Fruit fly (Drosophila melanogaster) whole organism, embryonic: ENCODE measurements around the gene GAPsec.

Experiments used
- Aef1 ChIP-seq: fragments of 200-800 bp; sonication (Bioruptor generic); IDR thresholded peaks from 3 replicates; pipeline ENCODE4 v1.3.6; 2022; ENCODE audit warnings: missing biosample characterization, missing genetic modification characterization
- Asciz ChIP-seq: fragments of 200-800 bp; sonication (Bioruptor generic); optimal IDR thresholded peaks from 2 replicates; lab custom pipeline; 2017; ENCODE audit warnings: missing biosample characterization, mild to moderate bottlenecking, missing genetic modification characterization, missing genetic modification reagents
- Atf-2 ChIP-seq: fragments of 200-800 bp; sonication (Bioruptor generic); optimal IDR thresholded peaks from 2 replicates; lab custom pipeline; 2016; ENCODE audit warnings: missing biosample characterization, missing genetic modification characterization
- Blimp-1 ChIP-seq: fragments of 200-800 bp; sonication (Bioruptor generic); optimal IDR thresholded peaks from 3 replicates; lab custom pipeline; 2018; ENCODE audit warnings: missing biosample characterization, missing genetic modification characterization, mild to moderate bottlenecking, moderate library complexity, missing genetic modification reagents
- CG10209 ChIP-seq: fragments of 200-800 bp; sonication (Bioruptor generic); optimal IDR thresholded peaks from 3 replicates; lab custom pipeline; 2017; ENCODE audit warnings: missing biosample characterization, mild to moderate bottlenecking, missing genetic modification characterization, missing genetic modification reagents
- CG10959 ChIP-seq: fragments of 200-800 bp; sonication (Bioruptor generic); IDR thresholded peaks from 2 replicates; pipeline ENCODE4 v1.3.6; 2022; ENCODE audit warnings: missing biosample characterization, missing genetic modification characterization
- CG11456 ChIP-seq: fragments of 200-800 bp; sonication (Bioruptor generic); IDR thresholded peaks from 3 replicates; pipeline ENCODE4 v1.3.6; 2022; ENCODE audit warnings: missing biosample characterization, missing genetic modification characterization
- CG11696 ChIP-seq: fragments of 200-800 bp; sonication (Bioruptor generic); IDR thresholded peaks from 2 replicates; pipeline ENCODE4 v1.3.6; 2022; ENCODE audit warnings: missing biosample characterization, missing genetic modification characterization
- CG12659 ChIP-seq: fragments of 200-800 bp; sonication (Bioruptor generic); optimal IDR thresholded peaks from 3 replicates; lab custom pipeline; 2017; ENCODE audit warnings: mild to moderate bottlenecking, missing biosample characterization, missing genetic modification reagents, missing genetic modification characterization
- CG13775 ChIP-seq: fragments of 200-800 bp; sonication (Bioruptor generic); optimal IDR thresholded peaks from 3 replicates; lab custom pipeline; 2017; ENCODE audit warnings: missing biosample characterization, mild to moderate bottlenecking, missing genetic modification characterization
- CG15479 ChIP-seq: fragments of 200-800 bp; sonication (Bioruptor generic); optimal IDR thresholded peaks from 3 replicates; lab custom pipeline; 2019; ENCODE audit warnings: missing biosample characterization, mild to moderate bottlenecking, missing genetic modification characterization, moderate library complexity
- CG16813 ChIP-seq: fragments of 200-800 bp; sonication (Bioruptor generic); IDR thresholded peaks from 3 replicates; pipeline ENCODE4 v1.3.6; 2022; ENCODE audit warnings: missing biosample characterization, missing genetic modification characterization; ENCODE audit not compliant: partially characterized antibody
- CG17328 ChIP-seq: fragments of 200-800 bp; sonication (Bioruptor generic); IDR thresholded peaks from 2 replicates; pipeline ENCODE4 v1.3.6; 2022; ENCODE audit warnings: missing biosample characterization, missing genetic modification characterization
- CG1832 ChIP-seq: fragments of 200-800 bp; sonication (Bioruptor generic); optimal IDR thresholded peaks from 2 replicates; lab custom pipeline; 2017; ENCODE audit warnings: missing biosample characterization, mild to moderate bottlenecking, missing genetic modification characterization, inconsistent platforms
- CG18599 ChIP-seq: fragments of 200-800 bp; sonication (Bioruptor generic); optimal IDR thresholded peaks from 3 replicates; lab custom pipeline; 2017; ENCODE audit warnings: missing biosample characterization, missing genetic modification characterization, mild to moderate bottlenecking, moderate library complexity, missing genetic modification reagents
- CG2120 ChIP-seq: fragments of 200-800 bp; sonication (Bioruptor generic); optimal IDR thresholded peaks from 3 replicates; lab custom pipeline; 2016; ENCODE audit warnings: missing biosample characterization, missing genetic modification characterization
- CG3407 ChIP-seq: fragments of 200-800 bp; sonication (Bioruptor generic); optimal IDR thresholded peaks from 2 replicates; lab custom pipeline; 2018; ENCODE audit warnings: missing biosample characterization, mild to moderate bottlenecking, missing genetic modification characterization
- CG4360 ChIP-seq: fragments of 200-800 bp; sonication (Bioruptor generic); IDR thresholded peaks from 2 replicates; pipeline ENCODE4 v1.3.6; 2022; ENCODE audit warnings: missing biosample characterization, missing genetic modification characterization
- CG5245 ChIP-seq: fragments of 200-800 bp; sonication (Bioruptor generic); optimal IDR thresholded peaks from 3 replicates; lab custom pipeline; 2016; ENCODE audit warnings: missing biosample characterization, missing genetic modification characterization
- CG9876 ChIP-seq: fragments of 200-800 bp; sonication (Bioruptor generic); optimal IDR thresholded peaks from 2 replicates; lab custom pipeline; 2016; ENCODE audit warnings: missing biosample characterization, missing genetic modification characterization
- Camta ChIP-seq: fragments of 200-800 bp; sonication (Bioruptor generic); optimal IDR thresholded peaks from 2 replicates; lab custom pipeline; 2016; ENCODE audit warnings: missing biosample characterization, missing genetic modification characterization
- CoRest ChIP-seq: fragments of 200-800 bp; sonication (Bioruptor generic); optimal IDR thresholded peaks from 3 replicates; lab custom pipeline; 2018; ENCODE audit warnings: missing biosample characterization, mild to moderate bottlenecking, missing genetic modification characterization, moderate library complexity
- Ets65A ChIP-seq: fragments of 200-800 bp; sonication (Bioruptor generic); peaks from one replicate; lab custom pipeline; 2016; ENCODE audit warnings: missing biosample characterization, missing genetic modification characterization
- HHEX ChIP-seq: fragments of 200-800 bp; sonication (Bioruptor generic); optimal IDR thresholded peaks from 3 replicates; lab custom pipeline; 2017; ENCODE audit warnings: missing biosample characterization, mild to moderate bottlenecking, missing genetic modification characterization, missing genetic modification reagents
- HLH3B ChIP-seq: fragments of 200-800 bp; sonication (Bioruptor generic); IDR thresholded peaks from 2 replicates; pipeline ENCODE4 v1.3.6; 2022; ENCODE audit warnings: missing biosample characterization, missing genetic modification characterization
- Hr3 ChIP-seq: fragments of 200-800 bp; sonication (Bioruptor generic); optimal IDR thresholded peaks from 3 replicates; lab custom pipeline; 2016; ENCODE audit warnings: missing biosample characterization, missing genetic modification characterization
- MTF-1 ChIP-seq: fragments of 200-800 bp; sonication (Bioruptor generic); optimal IDR thresholded peaks from 2 replicates; lab custom pipeline; 2018; ENCODE audit warnings: missing biosample characterization, mild to moderate bottlenecking, missing genetic modification characterization, borderline replicate concordance
- Mes4 ChIP-seq: fragments of 200-800 bp; sonication (Bioruptor generic); optimal IDR thresholded peaks from 2 replicates; lab custom pipeline; 2016; ENCODE audit warnings: missing biosample characterization, missing genetic modification characterization
- NK7.1 ChIP-seq: fragments of 200-800 bp; sonication (Bioruptor generic); optimal IDR thresholded peaks from 3 replicates; lab custom pipeline; 2016; ENCODE audit warnings: missing biosample characterization, missing genetic modification characterization
- Poxn ChIP-seq: fragments of 200-800 bp; sonication (Bioruptor generic); IDR thresholded peaks from 2 replicates; pipeline ENCODE4 v1.3.6; 2022; ENCODE audit warnings: missing biosample characterization, missing genetic modification characterization
- Side ChIP-seq: fragments of 200-800 bp; sonication (Bioruptor generic); optimal IDR thresholded peaks from 2 replicates; lab custom pipeline; 2016; ENCODE audit warnings: missing biosample characterization, missing genetic modification characterization
- Vsx1 ChIP-seq: fragments of 200-800 bp; sonication (Bioruptor generic); optimal IDR thresholded peaks from 2 replicates; lab custom pipeline; 2017; ENCODE audit warnings: missing biosample characterization, mild to moderate bottlenecking, missing genetic modification characterization, missing genetic modification reagents
- Xrp1 ChIP-seq: fragments of 200-800 bp; sonication (Bioruptor generic); IDR thresholded peaks from 2 replicates; pipeline ENCODE4 v1.3.6; 2022; ENCODE audit warnings: missing biosample characterization, missing genetic modification characterization
- YL-1 ChIP-seq: fragments of 200-800 bp; sonication (Bioruptor generic); optimal IDR thresholded peaks from 3 replicates; lab custom pipeline; 2017; ENCODE audit warnings: missing biosample characterization, mild to moderate bottlenecking, missing genetic modification characterization
- bowl ChIP-seq: fragments of 200-800 bp; sonication (Bioruptor generic); IDR thresholded peaks from 2 replicates; pipeline ENCODE4 v1.3.6; 2022; ENCODE audit warnings: missing biosample characterization, missing genetic modification characterization
- cad ChIP-seq: fragments of >200 bp; optimal IDR thresholded peaks from 2 replicates; lab custom pipeline; 2017; ENCODE audit warnings: missing biosample characterization, missing genetic modification characterization
- chif ChIP-seq, 2 experiments: fragments of 200-800 bp; sonication (Bioruptor generic); optimal IDR thresholded peaks; 3 replicates each; lab custom pipeline; 2016; ENCODE audit warnings: missing biosample characterization in 2 of 2, missing genetic modification characterization in 2 of 2
- gce ChIP-seq: fragments of 200-800 bp; sonication (Bioruptor generic); IDR thresholded peaks from 3 replicates; pipeline ENCODE4 v1.3.6; 2022; ENCODE audit warnings: missing biosample characterization, missing genetic modification characterization
- kay ChIP-seq: fragments of 200-800 bp; sonication (Bioruptor generic); optimal IDR thresholded peaks from 2 replicates; lab custom pipeline; 2016; ENCODE audit warnings: missing biosample characterization, missing genetic modification characterization
- klu ChIP-seq: fragments of 200-800 bp; sonication (Bioruptor generic); IDR thresholded peaks from 2 replicates; pipeline ENCODE4 v1.3.6; 2022; ENCODE audit warnings: missing biosample characterization, missing genetic modification characterization
- luna ChIP-seq: fragments of 200-800 bp; sonication (Bioruptor generic); optimal IDR thresholded peaks from 2 replicates; lab custom pipeline; 2016; ENCODE audit warnings: missing biosample characterization, missing genetic modification characterization
- oc ChIP-seq: fragments of 200-800 bp; sonication (Bioruptor generic); optimal IDR thresholded peaks from 2 replicates; lab custom pipeline; 2018; ENCODE audit warnings: missing biosample characterization, mild to moderate bottlenecking, missing genetic modification characterization, moderate library complexity
- repo ChIP-seq: fragments of 200-800 bp; sonication (Bioruptor generic); optimal IDR thresholded peaks from 2 replicates; lab custom pipeline; 2016; ENCODE audit warnings: missing biosample characterization, missing genetic modification characterization
- shn ChIP-seq: fragments of 200-800 bp; sonication (Bioruptor generic); optimal IDR thresholded peaks from 3 replicates; lab custom pipeline; 2016; ENCODE audit warnings: missing biosample characterization, missing genetic modification characterization
- slou ChIP-seq: fragments of 200-800 bp; sonication (Bioruptor generic); optimal IDR thresholded peaks from 3 replicates; lab custom pipeline; 2016; ENCODE audit warnings: missing biosample characterization, missing genetic modification characterization
- sob ChIP-seq: fragments of 200-800 bp; sonication (Bioruptor generic); IDR thresholded peaks from 2 replicates; pipeline ENCODE4 v1.3.6; 2022; ENCODE audit warnings: missing biosample characterization, missing genetic modification characterization
- twi ChIP-seq: fragments of 200-800 bp; optimal IDR thresholded peaks from 2 replicates; lab custom pipeline; 2019; ENCODE audit warnings: missing biosample characterization, mild to moderate bottlenecking, missing genetic modification characterization, moderate library complexity
- wek ChIP-seq: fragments of 200-800 bp; sonication (Bioruptor generic); optimal IDR thresholded peaks from 3 replicates; lab custom pipeline; 2018; ENCODE audit warnings: missing biosample characterization, mild to moderate bottlenecking, missing genetic modification characterization, moderate library complexity

Gene GAPsec

DNA sequence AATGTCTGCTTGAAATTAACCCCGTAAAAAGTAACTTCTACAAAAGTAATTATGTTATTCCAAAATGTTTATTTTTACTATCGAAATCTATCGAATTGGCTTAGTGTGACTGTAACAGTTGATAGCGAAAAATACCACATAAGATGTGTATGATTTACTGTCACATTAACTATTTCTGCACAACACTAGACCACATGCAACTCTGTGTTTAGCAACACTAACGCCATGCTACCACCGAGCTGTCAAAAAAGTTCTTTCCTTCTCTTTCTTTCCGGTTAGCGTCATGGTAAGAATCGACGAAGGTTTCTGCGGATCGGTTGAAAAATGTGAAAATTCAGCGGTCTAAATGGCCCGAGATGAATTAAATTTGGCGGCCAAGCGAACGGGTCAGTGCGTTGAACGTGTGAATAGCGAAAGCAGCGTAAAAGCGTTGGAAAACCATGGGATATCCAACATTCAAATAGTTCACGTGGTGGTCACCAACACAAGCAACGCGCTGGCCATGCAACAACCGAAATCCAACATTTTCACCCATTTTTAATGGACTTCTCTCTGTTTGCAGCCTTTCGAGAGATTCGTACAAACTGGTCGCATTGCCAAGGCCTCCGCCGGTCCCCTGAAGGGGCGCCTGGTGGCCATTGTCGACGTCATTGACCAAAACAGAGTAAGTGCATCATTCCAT is 22.8 kb downstream of the GAPsec start, which contains the start of the genes Nelf-E and RpL14 (continued):
- peak; percentile 98 for TF ChIP-seq HHEX
- TF ChIP-seq, all 482 proteins: peak for 432

DNA sequence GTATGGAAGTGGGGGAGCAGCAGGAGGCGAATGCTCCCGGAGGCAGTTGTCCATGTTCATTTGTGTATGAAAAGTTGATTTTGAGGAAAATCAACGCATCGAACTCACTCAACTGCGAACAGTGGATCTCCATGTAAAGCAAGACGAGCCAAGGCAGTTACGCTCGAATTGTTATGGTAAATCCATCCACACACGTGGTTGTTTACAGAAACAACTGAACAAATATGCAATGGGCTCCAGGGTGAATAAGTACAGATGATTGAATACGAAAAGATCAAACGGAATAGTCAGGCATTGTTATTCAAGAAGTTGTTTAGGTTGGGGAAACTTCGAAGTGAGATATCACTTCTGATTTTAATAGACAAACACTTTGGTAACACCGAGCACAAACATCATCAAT is 39.6 kb downstream of the GAPsec start:
- no peak for TF ChIP-seq Atf-2 (GFP tag; lab: Kevin White, UChicago)
- peak; percentile 74 for TF ChIP-seq CG18599 (GFP tag; lab: Kevin White, UChicago)
- TF ChIP-seq CoRest (tag; lab: Kevin White, UChicago), result no peak
- no peak for TF ChIP-seq CG10959
- TF ChIP-seq slou, result no peak
- TF ChIP-seq Vsx1, result no peak
- TF ChIP-seq CG13775 (GFP tag; lab: Kevin White, UChicago), result no peak
- peak; percentile 59; the same call in 1 of the 2 replicates for TF ChIP-seq sob (GFP tag; lab: Robert Waterston, UW)
- no peak for TF ChIP-seq Aef1 (GFP tag; lab: Robert Waterston, UW)
- no peak for TF ChIP-seq Ets65A (GFP tag; lab: Kevin White, UChicago)
- no peak for TF ChIP-seq CG9876 (GFP tag; lab: Kevin White, UChicago)
- peak; percentile 33; the same call in 1 of the 3 replicates for TF ChIP-seq gce (GFP tag; lab: Robert Waterston, UW)
- no peak for TF ChIP-seq shn (GFP tag; lab: Kevin White, UChicago)
- no peak for TF ChIP-seq Poxn (GFP tag; lab: Robert Waterston, UW)
- no peak for TF ChIP-seq YL-1 (GFP tag; lab: Kevin White, UChicago)
- peak; percentile 34; the same call in 1 of the 2 replicates for TF ChIP-seq bowl (GFP tag; lab: Robert Waterston, UW)
- TF ChIP-seq twi (tag; lab: Kevin White, UChicago), result no peak
- TF ChIP-seq oc, result no peak
- TF ChIP-seq Blimp-1 (GFP tag; lab: Kevin White, UChicago), result peak; percentile 31
- no peak for TF ChIP-seq CG5245 (GFP tag; lab: Kevin White, UChicago)
- TF ChIP-seq CG11456, result 0 out of 3 replicates have a peak, but pooled peaks have one; percentile 41
- no peak for TF ChIP-seq CG16813 (GFP tag; lab: Robert Waterston, UW)
- peak; percentile 8 for TF ChIP-seq luna
- no peak for TF ChIP-seq CG11696 (GFP tag; lab: Robert Waterston, UW)
- no peak for TF ChIP-seq CG17328 (GFP tag; lab: Robert Waterston, UW)
- no peak for TF ChIP-seq Xrp1
- no peak for TF ChIP-seq klu (GFP tag; lab: Robert Waterston, UW)
- TF ChIP-seq cad (GFP tag; lab: Kevin White, UChicago), result no peak
- TF ChIP-seq chif (GFP tag; optimal IDR thresholded peaks at IDR 0.05; lab: Kevin White, UChicago), result no peak
- TF ChIP-seq Hr3 (GFP tag; lab: Kevin White, UChicago), result no peak
- peak; percentile 44; the same call in 1 of the 2 replicates for TF ChIP-seq HLH3B (GFP tag; lab: Robert Waterston, UW)
- TF ChIP-seq NK7.1 (GFP tag; lab: Kevin White, UChicago), result peak; percentile 49
- TF ChIP-seq wek (GFP tag; lab: Kevin White, UChicago), result peak; percentile 68
- peak; percentile 15 for TF ChIP-seq CG3407 (GFP tag; lab: Kevin White, UChicago)
- TF ChIP-seq CG10209, result peak; percentile 51
- no peak for TF ChIP-seq CG1832
- no peak for TF ChIP-seq kay (GFP tag; lab: Kevin White, UChicago)
- peak; percentile 2 for TF ChIP-seq CG12659 (GFP tag; lab: Kevin White, UChicago)
- TF ChIP-seq MTF-1 (GFP tag; lab: Kevin White, UChicago), result peak; percentile 41
- peak; percentile 66 for TF ChIP-seq HHEX
- peak; percentile 7 for TF ChIP-seq Camta (GFP tag; lab: Kevin White, UChicago)
- no peak for TF ChIP-seq repo
- no peak for TF ChIP-seq CG15479
- TF ChIP-seq CG2120, result peak; percentile 22
- TF ChIP-seq Mes4 (GFP tag; lab: Kevin White, UChicago), result peak; percentile 11
- no peak for TF ChIP-seq CG4360
- peak; percentile 70 for TF ChIP-seq Asciz (GFP tag; lab: Kevin White, UChicago)
- TF ChIP-seq Side (GFP tag; lab: Kevin White, UChicago), result peak; percentile 44
